Fruit fly (Drosophila melanogaster) ovary, adult (tissue): ENCODE measurements around the gene CG46504.
"Not testable (repeated sequence)": the region's sequence is repeated elsewhere in the genome, so short reads cannot be mapped to it uniquely, and the experiment has no call there.

Experiments
- CG17801 ChIP-seq: fragments of 200-800 bp; optimal IDR thresholded peaks from 2 replicates; lab custom pipeline; 2019; ENCODE audit warnings: missing biosample characterization, mild to moderate bottlenecking, missing genetic modification characterization, moderate library complexity; ENCODE audit not compliant: partially characterized antibody

The CG46504 gene

dm6 chrX:22147489-22147888, at the start of gene CG46504:
Gene CG46504 (plus strand): TSS chrX:22147789.
- not testable (repeated sequence) for TF ChIP-seq CG17801 (GFP tag; lab: Kevin White, UChicago)

- not testable (repeated sequence) for TF ChIP-seq CG17801 (GFP tag; lab: Kevin White, UChicago)
Measured at dm6 chrX:22142758-22143157, 4.8 kb upstream of the CG46504 start, which contains the start of gene CG40813. Gene CG40813 (plus strand): TSS chrX:22143058.

dm6 chrX:22152542-22152941, 5.0 kb downstream of the CG46504 start, which contains the start of gene CG46505:
Gene CG46505 (plus strand): TSS chrX:22152842.
- TF ChIP-seq CG17801 (GFP tag; lab: Kevin White, UChicago), result not testable (repeated sequence)

dm6 chrX:22157587-22157986, 10.0 kb downstream of the CG46504 start, which contains the start of gene CG46506:
Gene CG46506 (plus strand): TSS chrX:22157887.
- TF ChIP-seq CG17801 (GFP tag; lab: Kevin White, UChicago), result not testable (repeated sequence)

- not testable (repeated sequence) for TF ChIP-seq CG17801 (GFP tag; lab: Kevin White, UChicago)
Measured at dm6 chrX:22162623-22163022, 15.0 kb downstream of the CG46504 start, which contains the start of gene CG46507. Gene CG46507 (plus strand): TSS chrX:22162923.

- TF ChIP-seq CG17801 (GFP tag; lab: Kevin White, UChicago), result not testable (repeated sequence)
Measured at dm6 chrX:22167355-22167754, 19.8 kb downstream of the CG46504 start, which contains the start of gene CG46508. Gene CG46508 (plus strand): TSS chrX:22167655.

- TF ChIP-seq CG17801 (GFP tag; lab: Kevin White, UChicago), result not testable (repeated sequence)
Measured at dm6 chrX:22172341-22172740, 24.8 kb downstream of the CG46504 start, which contains the start of gene CG46509. Gene CG46509 (plus strand): TSS chrX:22172641.

dm6 chrX:22177205-22177604, 29.6 kb downstream of the CG46504 start, which contains the start of gene CG46510:
Gene CG46510 (plus strand): TSS chrX:22177505.
- not testable (repeated sequence) for TF ChIP-seq CG17801 (GFP tag; lab: Kevin White, UChicago)

- not testable (repeated sequence) for TF ChIP-seq CG17801 (GFP tag; lab: Kevin White, UChicago)
Measured at dm6 chrX:22182193-22182592, 34.6 kb downstream of the CG46504 start, which contains the start of gene CG46511. Gene CG46511 (plus strand): TSS chrX:22182493.

dm6 chrX:22187070-22187469, 39.5 kb downstream of the CG46504 start, which contains the start of gene CG46512:
Gene CG46512 (plus strand): TSS chrX:22187370.
- TF ChIP-seq CG17801 (GFP tag; lab: Kevin White, UChicago), result not testable (repeated sequence)

- not testable (repeated sequence) for TF ChIP-seq CG17801 (GFP tag; lab: Kevin White, UChicago)
Measured at dm6 chrX:22191973-22192372, 44.4 kb downstream of the CG46504 start, which contains the start of gene CG46513. Gene CG46513 (plus strand): TSS chrX:22192273.

dm6 chrX:22196874-22197273, 49.3 kb downstream of the CG46504 start, which contains the start of gene CG46514:
Gene CG46514 (plus strand): TSS chrX:22197174.
- TF ChIP-seq CG17801 (GFP tag; lab: Kevin White, UChicago), result not testable (repeated sequence)
